Worm (Caenorhabditis elegans) whole organism, late embryonic: ENCODE data around the gene dnc-3.

ENCODE experiments used
- ahr-1 ChIP-seq: sonication (generic microtip); optimal IDR thresholded peaks from 2 replicates; lab custom pipeline; 2016; ENCODE audit warnings: missing genetic modification characterization, missing compliant biosample characterization
- ama-1 ChIP-seq: fragments of 150-350 bp; optimal IDR thresholded peaks from 2 replicates; lab custom pipeline; 2014
- ceh-34 ChIP-seq: sonication (generic microtip); optimal IDR thresholded peaks from 2 replicates; lab custom pipeline; 2016; ENCODE audit warnings: mild to moderate bottlenecking, missing genetic modification characterization, missing compliant biosample characterization
- ceh-9 ChIP-seq: sonication (generic microtip); optimal IDR thresholded peaks from 2 replicates; lab custom pipeline; 2016; ENCODE audit warnings: mild to moderate bottlenecking, missing genetic modification characterization, inconsistent platforms, missing compliant biosample characterization
- elt-4 ChIP-seq: sonication (generic microtip); optimal IDR thresholded peaks from 2 replicates; lab custom pipeline; 2016; ENCODE audit warnings: missing genetic modification characterization, missing compliant biosample characterization
- ets-4 ChIP-seq: sonication (generic microtip); optimal IDR thresholded peaks from 2 replicates; lab custom pipeline; 2016; ENCODE audit warnings: missing genetic modification characterization, missing compliant biosample characterization
- nfya-1 ChIP-seq: sonication (generic microtip); optimal IDR thresholded peaks from 2 replicates; lab custom pipeline; 2017; ENCODE audit warnings: missing genetic modification characterization, mild to moderate bottlenecking, missing compliant biosample characterization, antibody characterized with exemption, moderate library complexity
- pag-3 ChIP-seq: sonication (generic microtip); optimal IDR thresholded peaks from 2 replicates; lab custom pipeline; 2016; ENCODE audit warnings: missing compliant biosample characterization, missing genetic modification characterization, borderline replicate concordance
- rnt-1 ChIP-seq: sonication (generic microtip); optimal IDR thresholded peaks from 2 replicates; lab custom pipeline; 2016; ENCODE audit warnings: missing genetic modification characterization, missing compliant biosample characterization
- tbx-2 ChIP-seq: sonication (generic microtip); optimal IDR thresholded peaks from 2 replicates; lab custom pipeline; 2016; ENCODE audit warnings: missing genetic modification characterization, missing compliant biosample characterization

ce11 chrII:3567066-3567465, 13.5 kb downstream of the dnc-3 start:
- TF ChIP-seq ahr-1 (tag; lab: Kevin White, UChicago) = no peak
- no peak for TF ChIP-seq ama-1 (lab: Kevin White, UChicago)
- TF ChIP-seq elt-4 (tag; lab: Kevin White, UChicago) = no peak
- TF ChIP-seq pag-3 = no peak
- TF ChIP-seq nfya-1 (tag; lab: Kevin White, UChicago) = no peak
- no peak for TF ChIP-seq tbx-2
- no peak for TF ChIP-seq ceh-9 (tag; lab: Kevin White, UChicago)
- no peak for TF ChIP-seq rnt-1 (tag; lab: Kevin White, UChicago)
- no peak for TF ChIP-seq ets-4 (tag; lab: Kevin White, UChicago)
- no peak for TF ChIP-seq ceh-34 (tag; lab: Kevin White, UChicago)
